Fruit fly (Drosophila melanogaster) whole organism, embryonic: Measurements from ENCODE around the gene HDAC6.
A peak's percentile ranks its signal among the peaks of the same experiment; 100 is the strongest.

Source experiments
- BEAF-32 ChIP-seq: fragments of 200-800 bp; sonication (Bioruptor generic); optimal IDR thresholded peaks from 3 replicates; lab custom pipeline; 2017; ENCODE audit warnings: missing biosample characterization, missing genetic modification characterization, mild to moderate bottlenecking, moderate library complexity, missing genetic modification reagents
- CG10274 ChIP-seq: fragments of 200-800 bp; sonication (Bioruptor generic); optimal IDR thresholded peaks from 3 replicates; lab custom pipeline; 2017; ENCODE audit warnings: missing biosample characterization, mild to moderate bottlenecking, missing genetic modification characterization
- CG10654 ChIP-seq: fragments of 200-800 bp; sonication (Bioruptor generic); optimal IDR thresholded peaks from 2 replicates; lab custom pipeline; 2016; ENCODE audit warnings: missing biosample characterization, missing genetic modification characterization
- CG10959 ChIP-seq: fragments of 200-800 bp; sonication (Bioruptor generic); IDR thresholded peaks from 2 replicates; pipeline ENCODE4 v1.3.6; 2022; ENCODE audit warnings: missing biosample characterization, missing genetic modification characterization
- CG11696 ChIP-seq: fragments of 200-800 bp; sonication (Bioruptor generic); IDR thresholded peaks from 2 replicates; pipeline ENCODE4 v1.3.6; 2022; ENCODE audit warnings: missing biosample characterization, missing genetic modification characterization
- CG12659 ChIP-seq: fragments of 200-800 bp; sonication (Bioruptor generic); optimal IDR thresholded peaks from 3 replicates; lab custom pipeline; 2017; ENCODE audit warnings: mild to moderate bottlenecking, missing biosample characterization, missing genetic modification reagents, missing genetic modification characterization
- CG13287 ChIP-seq: fragments of 200-800 bp; sonication (Bioruptor generic); IDR thresholded peaks from 2 replicates; pipeline ENCODE4 v1.3.6; 2022; ENCODE audit warnings: missing biosample characterization, missing genetic modification characterization; ENCODE audit not compliant: partially characterized antibody
- CG14050 ChIP-seq: fragments of 200-800 bp; sonication (Bioruptor generic); IDR thresholded peaks from 3 replicates; pipeline ENCODE4 v1.3.6; 2022; ENCODE audit warnings: missing biosample characterization, missing genetic modification characterization
- CG15011 ChIP-seq: fragments of 200-800 bp; sonication (Bioruptor generic); optimal IDR thresholded peaks from 3 replicates; lab custom pipeline; 2018; ENCODE audit warnings: missing biosample characterization, mild to moderate bottlenecking, missing genetic modification characterization
- CG1529 ChIP-seq: fragments of 200-800 bp; sonication (Bioruptor generic); optimal IDR thresholded peaks from 3 replicates; lab custom pipeline; 2018; ENCODE audit warnings: missing biosample characterization, missing genetic modification characterization
- CG17829 ChIP-seq: fragments of 200-800 bp; optimal IDR thresholded peaks from 2 replicates; lab custom pipeline; 2019; ENCODE audit warnings: missing biosample characterization, mild to moderate bottlenecking, missing genetic modification characterization, moderate library complexity
- CG2129 ChIP-seq: fragments of 200-800 bp; sonication (Bioruptor generic); IDR thresholded peaks from 2 replicates; pipeline ENCODE4 v1.3.6; 2022; ENCODE audit warnings: missing biosample characterization, missing genetic modification characterization; ENCODE audit not compliant: partially characterized antibody
- CG3163 ChIP-seq: fragments of 200-800 bp; sonication (Bioruptor generic); optimal IDR thresholded peaks from 3 replicates; lab custom pipeline; 2016; ENCODE audit warnings: missing biosample characterization, missing genetic modification characterization
- CG32772 ChIP-seq: fragments of 200-800 bp; sonication (Bioruptor generic); IDR thresholded peaks from 2 replicates; pipeline ENCODE4 v1.3.6; 2022; ENCODE audit warnings: missing biosample characterization, missing genetic modification characterization
- CG43689 ChIP-seq: fragments of 200-800 bp; sonication (Bioruptor generic); IDR thresholded peaks from 2 replicates; pipeline ENCODE4 v1.3.6; 2022; ENCODE audit warnings: missing biosample characterization, missing genetic modification characterization
- CG4707 ChIP-seq: fragments of 200-800 bp; sonication (Bioruptor generic); optimal IDR thresholded peaks from 2 replicates; lab custom pipeline; 2018; ENCODE audit warnings: missing biosample characterization, mild to moderate bottlenecking, missing genetic modification characterization, moderate library complexity
- CG6175 ChIP-seq: fragments of 200-800 bp; sonication (Bioruptor generic); IDR thresholded peaks from 3 replicates; pipeline ENCODE4 v1.3.6; 2022; ENCODE audit warnings: missing biosample characterization, missing genetic modification characterization
- CG6654 ChIP-seq: fragments of 200-800 bp; sonication (Bioruptor generic); optimal IDR thresholded peaks from 2 replicates; lab custom pipeline; 2017; ENCODE audit warnings: missing biosample characterization, mild to moderate bottlenecking, missing genetic modification characterization
- CG7357 ChIP-seq: fragments of 200-800 bp; sonication (Bioruptor generic); IDR thresholded peaks from 3 replicates; pipeline ENCODE4 v1.3.6; 2022; ENCODE audit warnings: missing biosample characterization, missing genetic modification characterization
- CG8765 ChIP-seq: fragments of 200-800 bp; sonication (Bioruptor generic); IDR thresholded peaks from 2 replicates; pipeline ENCODE4 v1.3.6; 2022; ENCODE audit warnings: missing biosample characterization, missing genetic modification characterization
- CG8924 ChIP-seq: fragments of 200-800 bp; optimal IDR thresholded peaks from 3 replicates; lab custom pipeline; 2019; ENCODE audit warnings: missing biosample characterization, mild to moderate bottlenecking, missing genetic modification characterization, moderate library complexity
- CG9876 ChIP-seq: fragments of 200-800 bp; sonication (Bioruptor generic); optimal IDR thresholded peaks from 2 replicates; lab custom pipeline; 2016; ENCODE audit warnings: missing biosample characterization, missing genetic modification characterization
- Dll ChIP-seq: fragments of 200-800 bp; sonication (Bioruptor generic); IDR thresholded peaks from 4 replicates; pipeline ENCODE4 v1.3.6; 2022; ENCODE audit warnings: missing biosample characterization, missing genetic modification characterization; ENCODE audit not compliant: partially characterized antibody
- Hr51 ChIP-seq, 2 experiments: fragments of 200-800 bp; sonication (Bioruptor generic); optimal IDR thresholded peaks; 2 replicates in 1 of 2; 3 replicates in 1 of 2; lab custom pipeline; 2016 to 2018; ENCODE audit warnings: missing biosample characterization in 2 of 2, missing genetic modification characterization in 2 of 2, mild to moderate bottlenecking in 1 of 2, moderate library complexity in 1 of 2
- Hr78 ChIP-seq, 2 experiments: fragments of 200-800 bp in 1 of 2; fragments of >200 bp in 1 of 2; sonication (Bioruptor generic) in 1 of 2; optimal IDR thresholded peaks; 2 replicates each; lab custom pipeline; 2017 to 2019; ENCODE audit warnings: missing biosample characterization in 2 of 2, missing genetic modification characterization in 2 of 2, mild to moderate bottlenecking in 1 of 2, moderate library complexity in 1 of 2
- Kr ChIP-seq: fragments of 200-800 bp; sonication (Bioruptor generic); optimal IDR thresholded peaks from 2 replicates; lab custom pipeline; 2017; ENCODE audit warnings: missing biosample characterization, mild to moderate bottlenecking, missing genetic modification characterization
- NFAT ChIP-seq: fragments of 200-800 bp; sonication (Bioruptor generic); IDR thresholded peaks from 2 replicates; pipeline ENCODE4 v1.3.6; 2022; ENCODE audit warnings: missing biosample characterization, missing genetic modification characterization
- NfI ChIP-seq: fragments of 200-800 bp; sonication (Bioruptor generic); optimal IDR thresholded peaks from 3 replicates; lab custom pipeline; 2018; ENCODE audit warnings: missing biosample characterization, mild to moderate bottlenecking, missing genetic modification characterization, moderate library complexity
- Sox100B ChIP-seq: fragments of 200-800 bp; sonication (Bioruptor generic); optimal IDR thresholded peaks from 3 replicates; lab custom pipeline; 2018; ENCODE audit warnings: missing biosample characterization, mild to moderate bottlenecking, missing genetic modification characterization
- Sry-δ ChIP-seq: fragments of 200-800 bp; sonication (Bioruptor generic); optimal IDR thresholded peaks from 2 replicates; lab custom pipeline; 2016; ENCODE audit warnings: missing biosample characterization, missing genetic modification characterization
- Taf1 ChIP-seq: fragments of 200-800 bp; sonication (Bioruptor generic); IDR thresholded peaks from 2 replicates; pipeline ENCODE4 v1.3.6; 2022; ENCODE audit warnings: missing biosample characterization, missing genetic modification characterization
- Vsx1 ChIP-seq: fragments of 200-800 bp; sonication (Bioruptor generic); optimal IDR thresholded peaks from 2 replicates; lab custom pipeline; 2017; ENCODE audit warnings: missing biosample characterization, mild to moderate bottlenecking, missing genetic modification characterization, missing genetic modification reagents
- ab ChIP-seq: fragments of 200-800 bp; sonication (Bioruptor generic); optimal IDR thresholded peaks from 2 replicates; lab custom pipeline; 2016; ENCODE audit warnings: missing biosample characterization, missing genetic modification characterization
- ato ChIP-seq: fragments of 200-800 bp; sonication (Bioruptor generic); IDR thresholded peaks from 2 replicates; pipeline ENCODE4 v1.3.6; 2022; ENCODE audit warnings: missing biosample characterization, missing genetic modification characterization; ENCODE audit not compliant: partially characterized antibody
- crp ChIP-seq, 2 experiments: fragments of 200-800 bp; sonication (Bioruptor generic); optimal IDR thresholded peaks; 2 replicates in 1 of 2; 3 replicates in 1 of 2; lab custom pipeline; 2017; ENCODE audit warnings: missing biosample characterization in 2 of 2, missing genetic modification characterization in 2 of 2, mild to moderate bottlenecking in 1 of 2, moderate library complexity in 1 of 2
- danr ChIP-seq: fragments of 200-800 bp; sonication (Bioruptor generic); IDR thresholded peaks from 2 replicates; pipeline ENCODE4 v1.3.6; 2022; ENCODE audit warnings: missing biosample characterization, missing genetic modification characterization
- kay ChIP-seq: fragments of 200-800 bp; sonication (Bioruptor generic); optimal IDR thresholded peaks from 2 replicates; lab custom pipeline; 2016; ENCODE audit warnings: missing biosample characterization, missing genetic modification characterization
- lab ChIP-seq: fragments of 200-800 bp; sonication (Bioruptor generic); optimal IDR thresholded peaks from 3 replicates; lab custom pipeline; 2017; ENCODE audit warnings: missing biosample characterization, missing genetic modification characterization, mild to moderate bottlenecking, moderate library complexity, missing genetic modification reagents
- luna ChIP-seq: fragments of 200-800 bp; sonication (Bioruptor generic); optimal IDR thresholded peaks from 2 replicates; lab custom pipeline; 2016; ENCODE audit warnings: missing biosample characterization, missing genetic modification characterization
- otp ChIP-seq: fragments of 200-800 bp; sonication (Bioruptor generic); IDR thresholded peaks from 3 replicates; pipeline ENCODE4, ENCODE4 v1.3.6; 2022; ENCODE audit warnings: missing biosample characterization, missing genetic modification characterization
- prd ChIP-seq, 3 experiments: fragments of >200 bp in 2 of 3; fragments of 200-800 bp in 1 of 3; sonication (Bioruptor generic) in 1 of 3; optimal IDR thresholded peaks in 2 of 3; IDR thresholded peaks in 1 of 3; 2 replicates in 2 of 3; 3 replicates in 1 of 3; pipeline versions ENCODE4 v1.3.6 to Lab custom; 2017 to 2022; ENCODE audit warnings: missing biosample characterization in 1 of 3, missing genetic modification characterization in 1 of 3
- ro ChIP-seq: fragments of 200-800 bp; sonication (Bioruptor generic); IDR thresholded peaks from 2 replicates; pipeline ENCODE4 v1.3.6; 2022; ENCODE audit warnings: missing biosample characterization, missing genetic modification characterization
- sima ChIP-seq: fragments of 200-800 bp; sonication (Bioruptor generic); optimal IDR thresholded peaks from 2 replicates; lab custom pipeline; 2016; ENCODE audit warnings: missing biosample characterization, missing genetic modification characterization
- sisA ChIP-seq: fragments of 200-800 bp; sonication (Bioruptor generic); IDR thresholded peaks from 2 replicates; pipeline ENCODE4 v1.3.6; 2022; ENCODE audit warnings: missing biosample characterization, missing genetic modification characterization
- slou ChIP-seq: fragments of 200-800 bp; sonication (Bioruptor generic); optimal IDR thresholded peaks from 3 replicates; lab custom pipeline; 2016; ENCODE audit warnings: missing biosample characterization, missing genetic modification characterization
- slp2 ChIP-seq: fragments of 200-800 bp; sonication (Bioruptor generic); optimal IDR thresholded peaks from 2 replicates; lab custom pipeline; 2016; ENCODE audit warnings: missing biosample characterization, missing genetic modification characterization
- so ChIP-seq: fragments of 200-800 bp; sonication (Bioruptor generic); IDR thresholded peaks from 3 replicates; pipeline ENCODE4 v1.3.6; 2022; ENCODE audit warnings: missing biosample characterization, missing genetic modification characterization
- toy ChIP-seq: fragments of 200-800 bp; sonication (Bioruptor generic); IDR thresholded peaks from 2 replicates; pipeline ENCODE4 v1.3.6; 2022; ENCODE audit warnings: missing biosample characterization, missing genetic modification characterization
- wek ChIP-seq: fragments of 200-800 bp; sonication (Bioruptor generic); optimal IDR thresholded peaks from 3 replicates; lab custom pipeline; 2018; ENCODE audit warnings: missing biosample characterization, mild to moderate bottlenecking, missing genetic modification characterization, moderate library complexity
- zfh1 ChIP-seq: fragments of 200-800 bp; sonication (Bioruptor generic); IDR thresholded peaks from 3 replicates; pipeline ENCODE4 v1.3.6; 2022; ENCODE audit warnings: missing biosample characterization, missing genetic modification characterization

Gene HDAC6

dm6 chrX:15328148-15328718, 4.9 kb upstream of the HDAC6 start, which contains the start of gene dah (continued):
- TF ChIP-seq lab (no peak), slou (no peak), CG4707 (GFP tag; lab: Kevin White, UChicago) (no peak), CG7357 (GFP tag; lab: Robert Waterston, UW) (no peak), slp2 (GFP tag; lab: Kevin White, UChicago) (no peak), CG8924 (no peak), zfh1 (GFP tag; lab: Robert Waterston, UW) (no peak), CG2129 (GFP tag; lab: Robert Waterston, UW) (no peak), CG9876 (GFP tag; lab: Kevin White, UChicago) (no peak), prd (optimal IDR thresholded peaks at IDR 0.05; lab: Kevin White, UChicago) (no peak), prd (GFP tag; IDR thresholded peaks at IDR 0.05; lab: Robert Waterston, UW) (no peak), CG12659 (no peak), BEAF-32 (GFP tag; lab: Kevin White, UChicago) (peak; percentile 53), otp (GFP tag; lab: Robert Waterston, UW) (no peak), CG3163 (GFP tag; lab: Kevin White, UChicago) (no peak), Sox100B (GFP tag; lab: Kevin White, UChicago) (no peak), ab (GFP tag; lab: Kevin White, UChicago) (no peak), Sry-δ (peak; percentile 41), luna (GFP tag; lab: Kevin White, UChicago) (no peak), NFAT (GFP tag; lab: Robert Waterston, UW) (no peak), CG6175 (GFP tag; lab: Robert Waterston, UW) (no peak), CG15011 (GFP tag; lab: Kevin White, UChicago) (no peak), CG13287 (GFP tag; lab: Robert Waterston, UW) (peak; percentile 37; the same call in 1 of the 2 replicates), CG10654 (no peak), CG14050 (no peak), wek (GFP tag; lab: Kevin White, UChicago) (no peak), Vsx1 (no peak), CG17829 (no peak), CG10959 (GFP tag; lab: Robert Waterston, UW) (no peak), toy (GFP tag; lab: Robert Waterston, UW) (no peak), Dll (GFP tag; lab: Robert Waterston, UW) (0 out of 4 replicates have a peak, but pooled peaks have one; percentile 29), kay (GFP tag; lab: Kevin White, UChicago) (no peak), so (no peak), CG32772 (GFP tag; lab: Robert Waterston, UW) (no peak), Hr78 (GFP tag; optimal IDR thresholded peaks at IDR 0.05; lab: Kevin White, UChicago) (no peak), CG6654 (GFP tag; lab: Kevin White, UChicago) (no peak), Taf1 (GFP tag; lab: Robert Waterston, UW) (no peak), CG10274 (GFP tag; lab: Kevin White, UChicago) (no peak), CG1529 (GFP tag; lab: Kevin White, UChicago) (no peak), sima (GFP tag; lab: Kevin White, UChicago) (no peak), Hr51 (GFP tag; optimal IDR thresholded peaks at IDR 0.05; lab: Kevin White, UChicago) (peak in 1 of 2 experiments; percentile 15), crp (GFP tag; optimal IDR thresholded peaks at IDR 0.05; lab: Kevin White, UChicago) (peak in 1 of 2 experiments; percentile 33), CG8765 (GFP tag; lab: Robert Waterston, UW) (no peak), sisA (no peak), CG11696 (no peak), ro (GFP tag; lab: Robert Waterston, UW) (no peak), danr (no peak), NfI (no peak), Kr (GFP tag; lab: Kevin White, UChicago) (no peak), ato (GFP tag; lab: Robert Waterston, UW) (no peak), CG43689 (no peak)
